Fruit fly (Drosophila melanogaster) whole organism, embryonic: ENCODE data around the gene CG8814.

Experiments
- Adf1 ChIP-seq: fragments of 200-800 bp; sonication (Bioruptor generic); IDR thresholded peaks from 2 replicates; pipeline ENCODE4 v1.3.6; 2022; ENCODE audit warnings: missing biosample characterization, missing genetic modification characterization
- Atf6 ChIP-seq: fragments of 200-800 bp; sonication (Bioruptor generic); IDR thresholded peaks from 2 replicates; pipeline ENCODE4 v1.3.6; 2022; ENCODE audit warnings: missing biosample characterization, missing genetic modification characterization
- Blimp-1 ChIP-seq: fragments of 200-800 bp; sonication (Bioruptor generic); optimal IDR thresholded peaks from 3 replicates; lab custom pipeline; 2018; ENCODE audit warnings: missing biosample characterization, missing genetic modification characterization, mild to moderate bottlenecking, moderate library complexity, missing genetic modification reagents
- CG1024 ChIP-seq: fragments of 200-800 bp; sonication (Bioruptor generic); IDR thresholded peaks from 2 replicates; pipeline ENCODE4 v1.3.6; 2022; ENCODE audit warnings: missing biosample characterization, missing genetic modification characterization
- CG10321 ChIP-seq: fragments of 200-800 bp; sonication (Bioruptor generic); IDR thresholded peaks from 2 replicates; pipeline ENCODE4 v1.3.6; 2022; ENCODE audit warnings: missing biosample characterization, missing genetic modification characterization
- CG10654 ChIP-seq: fragments of 200-800 bp; sonication (Bioruptor generic); optimal IDR thresholded peaks from 2 replicates; lab custom pipeline; 2016; ENCODE audit warnings: missing biosample characterization, missing genetic modification characterization
- CG11085 ChIP-seq: fragments of 200-800 bp; sonication (Bioruptor generic); IDR thresholded peaks from 2 replicates; pipeline ENCODE4 v1.3.6; 2022; ENCODE audit warnings: missing biosample characterization, missing genetic modification characterization
- CG12299 ChIP-seq: fragments of 200-800 bp; sonication (Bioruptor generic); optimal IDR thresholded peaks from 2 replicates; lab custom pipeline; 2018; ENCODE audit warnings: missing biosample characterization, mild to moderate bottlenecking, missing genetic modification characterization
- CG12391 ChIP-seq: fragments of 200-800 bp; sonication (Bioruptor generic); optimal IDR thresholded peaks from 3 replicates; lab custom pipeline; 2018; ENCODE audit warnings: missing biosample characterization, mild to moderate bottlenecking, missing genetic modification characterization, moderate library complexity
- CG14667 ChIP-seq: fragments of 200-800 bp; sonication (Bioruptor generic); IDR thresholded peaks from 2 replicates; pipeline ENCODE4 v1.3.6; 2022; ENCODE audit warnings: missing biosample characterization, missing genetic modification characterization
- CG14965 ChIP-seq: fragments of 200-800 bp; sonication (Bioruptor generic); optimal IDR thresholded peaks from 2 replicates; lab custom pipeline; 2016; ENCODE audit warnings: missing biosample characterization, missing genetic modification characterization, borderline replicate concordance
- CG15011 ChIP-seq: fragments of 200-800 bp; sonication (Bioruptor generic); optimal IDR thresholded peaks from 3 replicates; lab custom pipeline; 2018; ENCODE audit warnings: missing biosample characterization, mild to moderate bottlenecking, missing genetic modification characterization
- CG1602 ChIP-seq: fragments of 200-800 bp; sonication (Bioruptor generic); optimal IDR thresholded peaks from 3 replicates; lab custom pipeline; 2016; ENCODE audit warnings: missing biosample characterization, missing genetic modification characterization
- CG16779 ChIP-seq: fragments of 200-800 bp; sonication (Bioruptor generic); IDR thresholded peaks from 2 replicates; pipeline ENCODE4 v1.3.6; 2022; ENCODE audit warnings: missing biosample characterization, missing genetic modification characterization
- CG18262 ChIP-seq: fragments of 200-800 bp; optimal IDR thresholded peaks from 3 replicates; lab custom pipeline; 2019; ENCODE audit warnings: missing biosample characterization, mild to moderate bottlenecking, missing genetic modification characterization, moderate library complexity
- CG2199 ChIP-seq: fragments of 200-800 bp; sonication (Bioruptor generic); IDR thresholded peaks from 3 replicates; pipeline ENCODE4 v1.3.6; 2022; ENCODE audit warnings: missing biosample characterization, missing genetic modification characterization
- CG2712 ChIP-seq: fragments of 200-800 bp; optimal IDR thresholded peaks from 3 replicates; lab custom pipeline; 2019; ENCODE audit warnings: missing biosample characterization, mild to moderate bottlenecking, missing genetic modification characterization, moderate library complexity
- CG32772 ChIP-seq: fragments of 200-800 bp; sonication (Bioruptor generic); IDR thresholded peaks from 2 replicates; pipeline ENCODE4 v1.3.6; 2022; ENCODE audit warnings: missing biosample characterization, missing genetic modification characterization
- CG3838 ChIP-seq: fragments of 200-800 bp; sonication (Bioruptor generic); optimal IDR thresholded peaks from 3 replicates; lab custom pipeline; 2016; ENCODE audit warnings: missing biosample characterization, missing genetic modification characterization
- CG4424 ChIP-seq: fragments of 200-800 bp; sonication (Bioruptor generic); optimal IDR thresholded peaks from 3 replicates; lab custom pipeline; 2016; ENCODE audit warnings: missing biosample characterization, missing genetic modification characterization
- CG5245 ChIP-seq: fragments of 200-800 bp; sonication (Bioruptor generic); optimal IDR thresholded peaks from 3 replicates; lab custom pipeline; 2016; ENCODE audit warnings: missing biosample characterization, missing genetic modification characterization
- CG6654 ChIP-seq: fragments of 200-800 bp; sonication (Bioruptor generic); optimal IDR thresholded peaks from 2 replicates; lab custom pipeline; 2017; ENCODE audit warnings: missing biosample characterization, mild to moderate bottlenecking, missing genetic modification characterization
- CG7839 ChIP-seq: fragments of 200-800 bp; sonication (Bioruptor generic); optimal IDR thresholded peaks from 3 replicates; lab custom pipeline; 2018; ENCODE audit warnings: missing biosample characterization, mild to moderate bottlenecking, missing genetic modification characterization, moderate library complexity
- CG9797 ChIP-seq: fragments of 200-800 bp; sonication (Bioruptor generic); optimal IDR thresholded peaks from 3 replicates; lab custom pipeline; 2018; ENCODE audit warnings: missing biosample characterization, mild to moderate bottlenecking, missing genetic modification characterization
- Chrac-16 ChIP-seq: fragments of 200-800 bp; sonication (Bioruptor generic); optimal IDR thresholded peaks from 3 replicates; lab custom pipeline; 2016; ENCODE audit warnings: missing biosample characterization, missing genetic modification characterization
- Dek ChIP-seq: fragments of 200-800 bp; sonication (Bioruptor generic); optimal IDR thresholded peaks from 3 replicates; lab custom pipeline; 2019; ENCODE audit warnings: missing biosample characterization, mild to moderate bottlenecking, missing genetic modification characterization, moderate library complexity
- Doc2 ChIP-seq: fragments of 200-800 bp; sonication (Bioruptor generic); IDR thresholded peaks from 2 replicates; pipeline ENCODE4 v1.3.6; 2022; ENCODE audit warnings: missing biosample characterization, missing genetic modification characterization
- Fer1 ChIP-seq: fragments of 200-800 bp; sonication (Bioruptor generic); optimal IDR thresholded peaks from 2 replicates; lab custom pipeline; 2017; ENCODE audit warnings: missing biosample characterization, mild to moderate bottlenecking, missing genetic modification characterization
- Fer2 ChIP-seq: fragments of 200-800 bp; sonication (Bioruptor generic); optimal IDR thresholded peaks from 2 replicates; lab custom pipeline; 2018; ENCODE audit warnings: missing biosample characterization, mild to moderate bottlenecking, missing genetic modification characterization, moderate library complexity
- Gug ChIP-seq: fragments of 200-800 bp; sonication (Bioruptor generic); IDR thresholded peaks from 4 replicates; pipeline ENCODE4 v1.3.6; 2022; ENCODE audit warnings: missing biosample characterization, missing genetic modification characterization
- NC2β ChIP-seq: fragments of 200-800 bp; sonication (Bioruptor generic); optimal IDR thresholded peaks from 2 replicates; lab custom pipeline; 2016; ENCODE audit warnings: missing biosample characterization, missing genetic modification characterization
- Ptx1 ChIP-seq: fragments of 200-800 bp; sonication (Bioruptor generic); IDR thresholded peaks from 2 replicates; pipeline ENCODE4 v1.3.6; 2022; ENCODE audit warnings: missing biosample characterization, missing genetic modification characterization
- cg ChIP-seq: fragments of 200-800 bp; sonication (Bioruptor generic); optimal IDR thresholded peaks from 3 replicates; lab custom pipeline; 2019; ENCODE audit warnings: missing biosample characterization, mild to moderate bottlenecking, missing genetic modification characterization, moderate library complexity
- chm ChIP-seq: fragments of 200-800 bp; sonication (Bioruptor generic); IDR thresholded peaks from 2 replicates; pipeline ENCODE4 v1.3.6; 2022; ENCODE audit warnings: missing biosample characterization, missing genetic modification characterization
- corto ChIP-seq: fragments of 200-800 bp; sonication (Bioruptor generic); optimal IDR thresholded peaks from 2 replicates; lab custom pipeline; 2016; ENCODE audit warnings: missing biosample characterization, mild to moderate bottlenecking, missing genetic modification characterization, moderate library complexity
- croc ChIP-seq: fragments of 200-800 bp; sonication (Bioruptor generic); conservative IDR thresholded peaks from 3 replicates; pipeline ENCODE4 v1.3.6; 2022; ENCODE audit warnings: missing biosample characterization, missing genetic modification characterization
- gro ChIP-seq: fragments of 200-800 bp; sonication (Bioruptor generic); optimal IDR thresholded peaks from 2 replicates; lab custom pipeline; 2016; ENCODE audit warnings: missing biosample characterization, missing genetic modification characterization
- insv ChIP-seq, 2 experiments: fragments of 200-800 bp; sonication (Bioruptor generic); optimal IDR thresholded peaks; 3 replicates each; lab custom pipeline; 2016 to 2018; ENCODE audit warnings: missing biosample characterization in 2 of 2, missing genetic modification characterization in 2 of 2
- lov ChIP-seq, 2 experiments: fragments of 200-800 bp in 1 of 2; fragments of >200 bp in 1 of 2; sonication (Bioruptor generic) in 1 of 2; IDR thresholded peaks in 1 of 2; optimal IDR thresholded peaks in 1 of 2; 2 replicates in 1 of 2; 3 replicates in 1 of 2; pipeline versions ENCODE4 v1.3.6 to Lab custom; 2017 to 2022; ENCODE audit warnings: missing biosample characterization in 1 of 2, missing genetic modification characterization in 1 of 2
- nerfin-1 ChIP-seq: fragments of 200-800 bp; sonication (Bioruptor generic); optimal IDR thresholded peaks from 3 replicates; lab custom pipeline; 2019; ENCODE audit warnings: missing biosample characterization, mild to moderate bottlenecking, missing genetic modification characterization, moderate library complexity
- pb ChIP-seq: fragments of 200-800 bp; sonication (Bioruptor generic); optimal IDR thresholded peaks from 3 replicates; lab custom pipeline; 2016; ENCODE audit warnings: missing biosample characterization, missing genetic modification characterization
- pfk ChIP-seq: fragments of 200-800 bp; sonication (Bioruptor generic); optimal IDR thresholded peaks from 2 replicates; lab custom pipeline; 2018; ENCODE audit warnings: missing biosample characterization, mild to moderate bottlenecking, missing genetic modification characterization, moderate library complexity
- ranshi ChIP-seq: fragments of 200-800 bp; sonication (Bioruptor generic); IDR thresholded peaks from 2 replicates; pipeline ENCODE4 v1.3.6; 2022; ENCODE audit warnings: missing biosample characterization, missing genetic modification characterization
- salm ChIP-seq: fragments of 200-800 bp; sonication (Bioruptor generic); optimal IDR thresholded peaks from 2 replicates; lab custom pipeline; 2018; ENCODE audit warnings: missing biosample characterization, mild to moderate bottlenecking, missing genetic modification characterization
- sim ChIP-seq: fragments of 200-800 bp; sonication (Bioruptor generic); IDR thresholded peaks from 2 replicates; pipeline ENCODE4 v1.3.6; 2022; ENCODE audit warnings: missing biosample characterization, missing genetic modification characterization
- sima ChIP-seq: fragments of 200-800 bp; sonication (Bioruptor generic); optimal IDR thresholded peaks from 2 replicates; lab custom pipeline; 2016; ENCODE audit warnings: missing biosample characterization, missing genetic modification characterization
- slbo ChIP-seq: fragments of 200-800 bp; sonication (Bioruptor generic); IDR thresholded peaks from 2 replicates; pipeline ENCODE4 v1.3.6; 2022; ENCODE audit warnings: missing biosample characterization, missing genetic modification characterization
- tap ChIP-seq: fragments of 200-800 bp; optimal IDR thresholded peaks from 3 replicates; lab custom pipeline; 2019; ENCODE audit warnings: missing biosample characterization, mild to moderate bottlenecking, missing genetic modification characterization, moderate library complexity
- trem ChIP-seq: fragments of 200-800 bp; optimal IDR thresholded peaks from 3 replicates; lab custom pipeline; 2019; ENCODE audit warnings: missing biosample characterization, mild to moderate bottlenecking, missing genetic modification characterization, moderate library complexity
- zen ChIP-seq: fragments of 200-800 bp; sonication (Bioruptor generic); optimal IDR thresholded peaks from 3 replicates; lab custom pipeline; 2018; ENCODE audit warnings: missing biosample characterization, mild to moderate bottlenecking, missing genetic modification characterization, moderate library complexity
- zf30C ChIP-seq: fragments of 200-800 bp; sonication (Bioruptor generic); optimal IDR thresholded peaks from 3 replicates; lab custom pipeline; 2018; ENCODE audit warnings: missing biosample characterization, mild to moderate bottlenecking, missing genetic modification characterization

CG8814 gene

DNA sequence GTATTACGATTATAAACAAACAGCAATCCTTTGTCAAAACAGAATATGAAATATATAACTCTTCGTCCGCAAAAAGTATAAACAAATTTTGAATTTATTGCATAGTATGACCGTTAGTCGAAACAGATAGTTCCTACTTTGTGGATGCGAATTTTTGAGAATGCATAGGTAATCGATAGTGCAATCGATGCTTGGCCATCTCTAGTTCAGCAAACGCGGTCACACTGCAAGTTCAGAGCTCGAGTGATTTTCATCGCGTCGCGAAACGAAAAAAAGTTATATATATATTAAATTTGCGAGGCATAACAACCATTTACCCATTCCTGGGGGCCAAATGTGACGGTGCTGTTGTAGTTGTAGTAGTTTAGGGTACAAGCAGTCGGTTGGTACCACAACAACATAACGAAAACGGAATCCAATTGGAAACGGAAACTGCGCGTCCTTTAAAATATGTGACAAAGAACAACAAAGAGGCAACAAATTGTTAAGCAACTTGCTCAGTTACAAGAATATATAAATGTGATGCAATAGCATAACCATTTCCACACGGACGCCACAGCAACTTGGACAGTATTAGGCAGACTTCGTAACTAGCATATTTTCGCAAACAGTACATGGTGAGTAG lies 17.6 kb upstream of the CG8814 start, which contains the start of gene CG2991 (continued):
- TF ChIP-seq zen (tag; lab: Kevin White, UChicago) (peak; percentile 19), cg (no peak), CG10321 (GFP tag; lab: Robert Waterston, UW) (no peak), Adf1 (GFP tag; lab: Robert Waterston, UW) (no peak), Fer1 (GFP tag; lab: Kevin White, UChicago) (peak; percentile 55), trem (tag; lab: Kevin White, UChicago) (peak; percentile 78), sim (GFP tag; lab: Robert Waterston, UW) (no peak), CG1024 (GFP tag; lab: Robert Waterston, UW) (no peak), CG2199 (GFP tag; lab: Robert Waterston, UW) (0 out of 3 replicates have a peak, but pooled peaks have one; percentile 40), CG2712 (tag; lab: Kevin White, UChicago) (peak; percentile 56), NC2β (peak; percentile 25), Dek (peak; percentile 61), CG32772 (GFP tag; lab: Robert Waterston, UW) (no peak), Ptx1 (GFP tag; lab: Robert Waterston, UW) (no peak), CG4424 (GFP tag; lab: Kevin White, UChicago) (no peak), CG15011 (GFP tag; lab: Kevin White, UChicago) (no peak), CG6654 (GFP tag; lab: Kevin White, UChicago) (no peak), tap (no peak), insv (GFP tag; optimal IDR thresholded peaks at IDR 0.05; lab: Kevin White, UChicago) (peak in 1 of 2 experiments; percentile 97), corto (GFP tag; lab: Kevin White, UChicago) (peak; percentile 52), lov (optimal IDR thresholded peaks at IDR 0.05; lab: Kevin White, UChicago) (no peak), lov (GFP tag; IDR thresholded peaks at IDR 0.05; lab: Robert Waterston, UW) (no peak), ranshi (GFP tag; lab: Robert Waterston, UW) (no peak), croc (GFP tag; lab: Robert Waterston, UW) (no peak), Blimp-1 (no peak), Gug (no peak), CG16779 (no peak), slbo (no peak), sima (no peak), CG14965 (no peak), CG12299 (peak; percentile 61), CG1602 (GFP tag; lab: Kevin White, UChicago) (no peak), CG10654 (GFP tag; lab: Kevin White, UChicago) (no peak), gro (GFP tag; lab: Kevin White, UChicago) (peak; percentile 48), CG3838 (GFP tag; lab: Kevin White, UChicago) (no peak), Fer2 (tag; lab: Kevin White, UChicago) (no peak), nerfin-1 (tag; lab: Kevin White, UChicago) (peak; percentile 9), CG12391 (tag; lab: Kevin White, UChicago) (peak; percentile 40), CG14667 (GFP tag; lab: Robert Waterston, UW) (no peak), salm (tag; lab: Kevin White, UChicago) (no peak), CG7839 (tag; lab: Kevin White, UChicago) (peak; percentile 7), zf30C (GFP tag; lab: Kevin White, UChicago) (no peak), CG5245 (no peak), Chrac-16 (GFP tag; lab: Kevin White, UChicago) (no peak), CG11085 (GFP tag; lab: Robert Waterston, UW) (no peak), CG9797 (GFP tag; lab: Kevin White, UChicago) (peak; percentile 98), CG18262 (tag; lab: Kevin White, UChicago) (peak; percentile 24), chm (GFP tag; lab: Robert Waterston, UW) (peak; percentile 74), Doc2 (GFP tag; lab: Robert Waterston, UW) (no peak), Atf6 (GFP tag; lab: Robert Waterston, UW) (no peak), pfk (GFP tag; lab: Kevin White, UChicago) (no peak), pb (GFP tag; lab: Kevin White, UChicago) (no peak)
